Worm (Caenorhabditis elegans) whole organism, L4/young adult: ENCODE data around the gene rbd-1.

Source experiments
- W03F9.2 ChIP-seq: fragments of 150-350 bp; optimal IDR thresholded peaks from 2 replicates; lab custom pipeline; 2014; ENCODE audit warnings: missing biosample characterization, missing genetic modification characterization
- dao-5 ChIP-seq: sonication (generic microtip); optimal IDR thresholded peaks from 2 replicates; lab custom pipeline; 2016; ENCODE audit warnings: missing genotype, missing genetic modification characterization, moderate library complexity, missing compliant biosample characterization
- him-1 ChIP-seq: sonication (generic microtip); optimal IDR thresholded peaks from 2 replicates; lab custom pipeline; 2016; ENCODE audit warnings: missing genotype, missing genetic modification reagents, missing genetic modification characterization, missing compliant biosample characterization

The rbd-1 gene

ce11 chrIV:12715947-12716382 lies 8.8 kb upstream of the rbd-1 start:
- TF ChIP-seq W03F9.2 (tag; lab: Kevin White, UChicago) = no peak
- no peak for TF ChIP-seq dao-5
- TF ChIP-seq him-1 (tag; lab: Kevin White, UChicago) = no peak

- no peak for TF ChIP-seq W03F9.2 (tag; lab: Kevin White, UChicago)
- no peak for TF ChIP-seq dao-5
- no peak for TF ChIP-seq him-1 (tag; lab: Kevin White, UChicago)
These were observed 7.3 kb upstream of the rbd-1 start, which contains the start of gene C27D8.1 for ce11 chrIV:12717531-12717930. C27D8.1 (plus strand) TSS chrIV:12717831.

- no peak for TF ChIP-seq him-1 (tag; lab: Kevin White, UChicago)
- no peak for TF ChIP-seq dao-5
- TF ChIP-seq W03F9.2 (tag; lab: Kevin White, UChicago) = no peak
These were observed 5.1 kb upstream of the rbd-1 start, which contains the start of gene idpp-7 for ce11 chrIV:12719664-12720063. idpp-7 (plus strand) TSS chrIV:12719964.

ce11 chrIV:12721106-12721505 lies 3.7 kb upstream of the rbd-1 start, which contains the start of gene T23F6.2:
T23F6.2 (plus strand) TSS chrIV:12721356.
- TF ChIP-seq W03F9.2 (tag; lab: Kevin White, UChicago) (no peak), him-1 (tag; lab: Kevin White, UChicago) (no peak), dao-5 (no peak)

ce11 chrIV:12725228-12725627 lies 442 bp downstream of the rbd-1 start:
- TF ChIP-seq W03F9.2 (tag; lab: Kevin White, UChicago) = no peak
- TF ChIP-seq dao-5 = no peak
- TF ChIP-seq him-1 (tag; lab: Kevin White, UChicago) = no peak

- TF ChIP-seq dao-5 (no peak), him-1 (tag; lab: Kevin White, UChicago) (no peak), W03F9.2 (tag; lab: Kevin White, UChicago) (no peak)
These were observed 1.1 kb downstream of the rbd-1 start for ce11 chrIV:12725925-12726324.

ce11 chrIV:12728162-12728561 lies 3.4 kb downstream of the rbd-1 start:
- TF ChIP-seq W03F9.2 (tag; lab: Kevin White, UChicago) = no peak
- no peak for TF ChIP-seq him-1 (tag; lab: Kevin White, UChicago)
- no peak for TF ChIP-seq dao-5

ce11 chrIV:12741438-12741837 lies 16.7 kb downstream of the rbd-1 start, which contains the start of gene T23F6.5:
T23F6.5 (minus strand) TSS chrIV:12741538.
- TF ChIP-seq W03F9.2 (tag; lab: Kevin White, UChicago) (no peak), him-1 (tag; lab: Kevin White, UChicago) (no peak), dao-5 (no peak)

ce11 chrIV:12743680-12744079 lies 18.9 kb downstream of the rbd-1 start:
- TF ChIP-seq W03F9.2 (tag; lab: Kevin White, UChicago) = no peak
- no peak for TF ChIP-seq dao-5
- TF ChIP-seq him-1 (tag; lab: Kevin White, UChicago) = no peak

ce11 chrIV:12744713-12745112 lies 19.9 kb downstream of the rbd-1 start, which contains the start of gene C36H8.1:
C36H8.1 (minus strand) TSS chrIV:12744813.
- TF ChIP-seq him-1 (tag; lab: Kevin White, UChicago) (no peak), dao-5 (no peak), W03F9.2 (tag; lab: Kevin White, UChicago) (no peak)

- TF ChIP-seq W03F9.2 (tag; lab: Kevin White, UChicago) (no peak), him-1 (tag; lab: Kevin White, UChicago) (no peak), dao-5 (no peak)
These were observed 21.5 kb downstream of the rbd-1 start, which contains the start of gene inx-6 for ce11 chrIV:12746284-12746683. inx-6 (plus strand) TSS chrIV:12746584.

ce11 chrIV:12748760-12749159 lies 24.0 kb downstream of the rbd-1 start:
- TF ChIP-seq W03F9.2 (tag; lab: Kevin White, UChicago) (no peak), him-1 (tag; lab: Kevin White, UChicago) (no peak), dao-5 (no peak)

- no peak for TF ChIP-seq him-1 (tag; lab: Kevin White, UChicago)
- no peak for TF ChIP-seq W03F9.2 (tag; lab: Kevin White, UChicago)
- no peak for TF ChIP-seq dao-5
These were observed 29.4 kb downstream of the rbd-1 start for ce11 chrIV:12754170-12754569.

- TF ChIP-seq W03F9.2 (tag; lab: Kevin White, UChicago) (no peak), dao-5 (no peak), him-1 (tag; lab: Kevin White, UChicago) (no peak)
These were observed 30.9 kb downstream of the rbd-1 start for ce11 chrIV:12755641-12756040.

- TF ChIP-seq dao-5 (no peak), W03F9.2 (tag; lab: Kevin White, UChicago) (no peak), him-1 (tag; lab: Kevin White, UChicago) (no peak)
These were observed 32.7 kb downstream of the rbd-1 start, which contains the start of gene flp-9 for ce11 chrIV:12757470-12757869. flp-9 (minus strand) TSS chrIV:12757570.
